Worm (Caenorhabditis elegans): ENCODE results near the gene mes-2.
"Not testable (repeated sequence)": the region's sequence is repeated elsewhere in the genome, so short reads cannot be mapped to it uniquely, and the experiment has no call there.

DNA sequence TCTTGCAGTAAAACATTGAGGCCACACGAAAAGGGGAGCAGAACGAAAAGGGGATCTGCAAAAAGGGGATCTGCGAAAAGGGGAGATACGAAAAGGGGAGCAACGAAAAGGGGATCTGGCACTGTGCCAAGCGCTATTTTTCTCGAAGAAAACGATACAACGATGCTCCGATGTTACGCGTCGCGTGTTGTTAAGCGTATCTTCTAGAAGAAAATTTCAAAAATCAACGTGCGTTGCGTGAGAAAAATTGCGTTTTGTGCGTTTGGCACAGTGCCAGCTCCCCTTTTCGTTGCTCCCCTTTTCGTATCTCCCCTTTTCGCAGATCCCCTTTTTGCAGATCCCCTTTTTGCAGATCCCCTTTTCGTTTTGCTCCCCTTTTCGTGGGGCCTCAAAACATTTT lies 37.5 kb upstream of the mes-2 start, which contains the start of gene Y54G11A.9:
- TF ChIP-seq flt-1 (GFP tag; IDR thresholded peaks at IDR 0.05); med-1 (GFP tag; optimal IDR thresholded peaks at IDR 0.05; ENCODE audit: insufficient read depth); ztf-29 (GFP tag; IDR thresholded peaks at IDR 0.05); tab-1 (GFP tag; IDR thresholded peaks at IDR 0.05); ref-1 (GFP tag; conservative IDR thresholded peaks at IDR 0.05); cog-1 (tag; optimal IDR thresholded peaks at IDR 0.05); klf-2 (GFP tag; conservative IDR thresholded peaks at IDR 0.05); T22C8.4 (GFP tag; IDR thresholded peaks at IDR 0.05): not testable (repeated sequence)
